Fruit fly (Drosophila melanogaster) whole organism, embryonic: ENCODE data around the gene inaE.

Source experiments
- BtbVII ChIP-seq: fragments of 200-800 bp; sonication (Bioruptor generic); optimal IDR thresholded peaks from 3 replicates; lab custom pipeline; 2017; ENCODE audit warnings: missing biosample characterization, mild to moderate bottlenecking, missing genetic modification characterization
- CG12155 ChIP-seq: fragments of 200-800 bp; sonication (Bioruptor generic); optimal IDR thresholded peaks from 3 replicates; lab custom pipeline; 2016; ENCODE audit warnings: missing biosample characterization, missing genetic modification characterization
- CG12391 ChIP-seq: fragments of 200-800 bp; sonication (Bioruptor generic); optimal IDR thresholded peaks from 3 replicates; lab custom pipeline; 2018; ENCODE audit warnings: missing biosample characterization, mild to moderate bottlenecking, missing genetic modification characterization, moderate library complexity
- CG13424 ChIP-seq: fragments of 200-800 bp; sonication (Bioruptor generic); optimal IDR thresholded peaks from 2 replicates; lab custom pipeline; 2019; ENCODE audit warnings: missing biosample characterization, mild to moderate bottlenecking, missing genetic modification characterization, moderate library complexity
- CG15011 ChIP-seq: fragments of 200-800 bp; sonication (Bioruptor generic); optimal IDR thresholded peaks from 3 replicates; lab custom pipeline; 2018; ENCODE audit warnings: missing biosample characterization, mild to moderate bottlenecking, missing genetic modification characterization
- CG1603 ChIP-seq: fragments of 200-800 bp; sonication (Bioruptor generic); optimal IDR thresholded peaks from 2 replicates; lab custom pipeline; 2019; ENCODE audit warnings: missing biosample characterization, mild to moderate bottlenecking, missing genetic modification characterization, moderate library complexity
- CG1647 ChIP-seq: fragments of 200-800 bp; sonication (Bioruptor generic); optimal IDR thresholded peaks from 3 replicates; lab custom pipeline; 2016; ENCODE audit warnings: missing biosample characterization, missing genetic modification characterization
- CG18599 ChIP-seq: fragments of 200-800 bp; sonication (Bioruptor generic); optimal IDR thresholded peaks from 3 replicates; lab custom pipeline; 2017; ENCODE audit warnings: missing biosample characterization, missing genetic modification characterization, mild to moderate bottlenecking, moderate library complexity, missing genetic modification reagents
- CG31441 ChIP-seq: fragments of 200-800 bp; sonication (Bioruptor generic); IDR thresholded peaks from 2 replicates; pipeline ENCODE4 v1.3.6; 2022; ENCODE audit warnings: missing biosample characterization, missing genetic modification characterization
- CG32772 ChIP-seq: fragments of 200-800 bp; sonication (Bioruptor generic); IDR thresholded peaks from 2 replicates; pipeline ENCODE4 v1.3.6; 2022; ENCODE audit warnings: missing biosample characterization, missing genetic modification characterization
- CG33557 ChIP-seq: fragments of 200-800 bp; sonication (Bioruptor generic); optimal IDR thresholded peaks from 2 replicates; lab custom pipeline; 2019; ENCODE audit warnings: missing biosample characterization, mild to moderate bottlenecking, missing genetic modification characterization, moderate library complexity
- CG34422 ChIP-seq: fragments of 200-800 bp; sonication (Bioruptor generic); IDR thresholded peaks from 3 replicates; pipeline ENCODE4 v1.3.6; 2022; ENCODE audit warnings: missing biosample characterization, missing genetic modification characterization
- CG42726 ChIP-seq: fragments of 200-800 bp; sonication (Bioruptor generic); IDR thresholded peaks from 2 replicates; pipeline ENCODE4 v1.3.6; 2022; ENCODE audit warnings: missing biosample characterization, missing genetic modification characterization; ENCODE audit not compliant: partially characterized antibody
- CG7357 ChIP-seq: fragments of 200-800 bp; sonication (Bioruptor generic); IDR thresholded peaks from 3 replicates; pipeline ENCODE4 v1.3.6; 2022; ENCODE audit warnings: missing biosample characterization, missing genetic modification characterization
- CG9727 ChIP-seq: fragments of 200-800 bp; sonication (Bioruptor generic); optimal IDR thresholded peaks from 3 replicates; lab custom pipeline; 2017; ENCODE audit warnings: missing biosample characterization, mild to moderate bottlenecking, missing genetic modification characterization
- Meics ChIP-seq: fragments of 200-800 bp; sonication (Bioruptor generic); optimal IDR thresholded peaks from 2 replicates; lab custom pipeline; 2017; ENCODE audit warnings: missing biosample characterization, mild to moderate bottlenecking, missing genetic modification characterization
- Sin3A ChIP-seq: fragments of >200 bp; optimal IDR thresholded peaks from 2 replicates; lab custom pipeline; 2018
- Six4 ChIP-seq: fragments of 200-800 bp; sonication (Bioruptor generic); optimal IDR thresholded peaks from 2 replicates; lab custom pipeline; 2016; ENCODE audit warnings: missing biosample characterization, missing genetic modification characterization
- ac ChIP-seq: fragments of 200-800 bp; sonication (Bioruptor generic); optimal IDR thresholded peaks from 3 replicates; lab custom pipeline; 2017; ENCODE audit warnings: missing biosample characterization, mild to moderate bottlenecking, missing genetic modification characterization
- bab2 ChIP-seq: fragments of 200-800 bp; sonication (Bioruptor generic); optimal IDR thresholded peaks from 2 replicates; lab custom pipeline; 2016; ENCODE audit warnings: missing biosample characterization, missing genetic modification characterization
- cato ChIP-seq: fragments of 200-800 bp; sonication (Bioruptor generic); optimal IDR thresholded peaks from 2 replicates; lab custom pipeline; 2016; ENCODE audit warnings: missing biosample characterization, missing genetic modification characterization, borderline replicate concordance
- caup ChIP-seq: fragments of 200-800 bp; sonication (Bioruptor generic); optimal IDR thresholded peaks from 3 replicates; lab custom pipeline; 2017; ENCODE audit warnings: missing biosample characterization, mild to moderate bottlenecking, missing genetic modification characterization, moderate library complexity; ENCODE audit not compliant: severe bottlenecking
- chinmo ChIP-seq: fragments of 200-800 bp; sonication (Bioruptor generic); IDR thresholded peaks from 4 replicates; pipeline ENCODE4 v1.3.6; 2022; ENCODE audit warnings: missing biosample characterization, missing genetic modification characterization; ENCODE audit not compliant: partially characterized antibody
- chm ChIP-seq: fragments of 200-800 bp; sonication (Bioruptor generic); IDR thresholded peaks from 2 replicates; pipeline ENCODE4 v1.3.6; 2022; ENCODE audit warnings: missing biosample characterization, missing genetic modification characterization
- crol ChIP-seq: fragments of 200-800 bp; sonication (Bioruptor generic); IDR thresholded peaks from 2 replicates; pipeline ENCODE4 v1.3.6; 2022; ENCODE audit warnings: missing biosample characterization, missing genetic modification characterization
- danr ChIP-seq: fragments of 200-800 bp; sonication (Bioruptor generic); IDR thresholded peaks from 2 replicates; pipeline ENCODE4 v1.3.6; 2022; ENCODE audit warnings: missing biosample characterization, missing genetic modification characterization
- ems ChIP-seq: fragments of 200-800 bp; sonication (Bioruptor generic); optimal IDR thresholded peaks from 3 replicates; lab custom pipeline; 2016; ENCODE audit warnings: missing biosample characterization, missing genetic modification characterization
- esg ChIP-seq: fragments of 200-800 bp; sonication (Bioruptor generic); conservative IDR thresholded peaks from 2 replicates; pipeline ENCODE4 v1.3.6; 2022; ENCODE audit warnings: missing biosample characterization, missing genetic modification characterization
- exex ChIP-seq: fragments of 200-800 bp; sonication (Bioruptor generic); optimal IDR thresholded peaks from 4 replicates; lab custom pipeline; 2018; ENCODE audit warnings: missing biosample characterization, mild to moderate bottlenecking, missing genetic modification characterization, moderate library complexity
- eyg ChIP-seq: fragments of 200-800 bp; sonication (Bioruptor generic); optimal IDR thresholded peaks from 3 replicates; lab custom pipeline; 2016; ENCODE audit warnings: missing biosample characterization, missing genetic modification characterization
- her ChIP-seq: fragments of 200-800 bp; sonication (Bioruptor generic); optimal IDR thresholded peaks from 2 replicates; lab custom pipeline; 2016; ENCODE audit warnings: missing biosample characterization, missing genetic modification characterization
- phol ChIP-seq: fragments of 200-800 bp; sonication (Bioruptor generic); optimal IDR thresholded peaks from 3 replicates; lab custom pipeline; 2018; ENCODE audit warnings: missing biosample characterization, mild to moderate bottlenecking, missing genetic modification characterization, moderate library complexity
- sens-2 ChIP-seq: fragments of 200-800 bp; sonication (Bioruptor generic); IDR thresholded peaks from 2 replicates; pipeline ENCODE4 v1.3.6; 2022; ENCODE audit warnings: missing biosample characterization, missing genetic modification characterization
- sima ChIP-seq: fragments of 200-800 bp; sonication (Bioruptor generic); optimal IDR thresholded peaks from 2 replicates; lab custom pipeline; 2016; ENCODE audit warnings: missing biosample characterization, missing genetic modification characterization
- ssp ChIP-seq: fragments of 200-800 bp; sonication (Bioruptor generic); IDR thresholded peaks from 2 replicates; pipeline ENCODE4 v1.3.6; 2022; ENCODE audit warnings: missing biosample characterization, missing genetic modification characterization
- stc ChIP-seq: fragments of 200-800 bp; sonication (Bioruptor generic); IDR thresholded peaks from 2 replicates; pipeline ENCODE4 v1.3.6; 2022; ENCODE audit warnings: missing biosample characterization, missing genetic modification characterization
- tio ChIP-seq: fragments of 200-800 bp; sonication (Bioruptor generic); optimal IDR thresholded peaks from 2 replicates; lab custom pipeline; 2017; ENCODE audit warnings: missing biosample characterization, missing genetic modification characterization, inconsistent platforms
- trem ChIP-seq: fragments of 200-800 bp; optimal IDR thresholded peaks from 3 replicates; lab custom pipeline; 2019; ENCODE audit warnings: missing biosample characterization, mild to moderate bottlenecking, missing genetic modification characterization, moderate library complexity
- trh ChIP-seq: fragments of 200-800 bp; sonication (Bioruptor generic); optimal IDR thresholded peaks from 2 replicates; lab custom pipeline; 2016; ENCODE audit warnings: missing biosample characterization, missing genetic modification characterization
- usp ChIP-seq: fragments of >200 bp; optimal IDR thresholded peaks from 2 replicates; lab custom pipeline; 2017; ENCODE audit warnings: missing biosample characterization, missing genetic modification characterization

inaE gene

DNA sequence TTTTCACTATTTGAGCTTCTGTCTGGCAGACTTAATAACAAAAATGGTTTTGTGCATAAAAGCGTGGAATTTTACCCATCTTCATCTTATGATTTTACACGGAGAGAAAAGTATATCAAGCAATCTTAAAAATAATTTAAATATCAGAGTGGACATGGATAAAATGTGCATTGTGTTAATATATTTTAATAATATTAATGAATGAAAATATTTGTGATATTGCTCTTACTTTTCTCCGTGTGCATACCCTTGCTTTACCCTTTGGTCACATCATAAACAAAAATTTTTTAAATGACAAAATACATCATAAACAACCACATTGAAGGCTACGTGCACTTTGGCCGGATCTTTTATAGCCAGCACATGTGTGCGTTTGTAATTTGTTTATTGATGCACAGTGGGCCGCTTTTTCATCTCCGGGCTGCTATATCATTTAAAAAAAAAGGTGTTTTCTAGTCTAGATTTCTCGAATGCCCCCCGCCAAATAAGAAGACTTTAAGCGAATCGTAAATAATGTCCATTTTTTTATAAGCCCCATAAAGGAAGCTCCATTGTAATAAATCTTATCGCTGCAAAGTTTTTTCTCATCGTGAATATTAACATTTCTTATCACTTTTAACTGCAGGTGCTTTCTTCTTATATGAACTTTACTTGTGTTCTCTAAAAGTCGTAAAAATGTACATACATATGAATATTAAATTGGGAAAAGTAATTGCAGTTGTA lies 19.0 kb upstream of the inaE start (continued):
- peak; percentile 15; the same call in 1 of the 2 replicates for TF ChIP-seq stc (GFP tag; lab: Robert Waterston, UW)
- TF ChIP-seq danr (GFP tag; lab: Robert Waterston, UW), result no peak
- TF ChIP-seq CG1603 (tag; lab: Kevin White, UChicago), result peak; percentile 35
- TF ChIP-seq usp, result no peak
- peak; percentile 15 for TF ChIP-seq tio (GFP tag; lab: Kevin White, UChicago)
- peak; percentile 40 for TF ChIP-seq BtbVII (GFP tag; lab: Kevin White, UChicago)
- peak; percentile 44 for TF ChIP-seq CG31441
- TF ChIP-seq cato (GFP tag; lab: Kevin White, UChicago), result no peak
- TF ChIP-seq CG33557 (GFP tag; lab: Kevin White, UChicago), result no peak
- TF ChIP-seq phol (tag; lab: Kevin White, UChicago), result peak; percentile 59
- peak; percentile 62 for TF ChIP-seq CG12391 (tag; lab: Kevin White, UChicago)
- TF ChIP-seq ac (GFP tag; lab: Kevin White, UChicago), result no peak
- TF ChIP-seq, all 482 proteins: peak for 171

DNA sequence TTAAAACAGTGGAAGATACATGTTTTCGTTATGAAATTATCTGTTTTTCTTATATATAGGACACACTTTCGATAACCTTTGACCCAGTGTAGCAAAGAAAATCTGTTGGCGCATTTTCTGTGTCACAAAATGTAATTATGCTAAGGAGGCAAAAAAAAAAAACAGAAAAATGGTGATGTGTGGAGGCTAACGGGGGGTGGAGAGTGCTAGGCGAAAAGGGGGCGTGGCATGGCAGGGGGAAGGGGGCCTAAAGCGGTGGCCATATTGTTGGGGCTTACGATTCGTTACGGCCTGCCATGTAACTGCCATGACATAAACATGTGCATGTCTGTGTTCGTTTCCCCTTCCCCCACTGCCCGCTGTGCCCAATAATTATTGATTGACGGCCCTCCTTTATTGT lies 18.3 kb upstream of the inaE start:
- TF ChIP-seq CG42726 (GFP tag; lab: Robert Waterston, UW) (0 out of 2 replicates have a peak, but pooled peaks have one; percentile 13), CG34422 (0 out of 3 replicates have a peak, but pooled peaks have one; percentile 7), chm (GFP tag; lab: Robert Waterston, UW) (no peak), sens-2 (no peak), BtbVII (GFP tag; lab: Kevin White, UChicago) (no peak), CG32772 (GFP tag; lab: Robert Waterston, UW) (peak; percentile 32; the same call in 1 of the 2 replicates), CG13424 (tag; lab: Kevin White, UChicago) (no peak), esg (GFP tag; lab: Robert Waterston, UW) (0 out of 2 replicates have a peak, but pooled peaks have one; percentile 6), bab2 (GFP tag; lab: Kevin White, UChicago) (no peak), CG15011 (no peak), Sin3A (lab: Kevin White, UChicago) (no peak), crol (GFP tag; lab: Robert Waterston, UW) (peak; percentile 75), trem (tag; lab: Kevin White, UChicago) (no peak), chinmo (GFP tag; lab: Robert Waterston, UW) (0 out of 4 replicates have a peak, but pooled peaks have one; percentile 39), exex (no peak)
- TF ChIP-seq, all 482 proteins: peak for 6

DNA sequence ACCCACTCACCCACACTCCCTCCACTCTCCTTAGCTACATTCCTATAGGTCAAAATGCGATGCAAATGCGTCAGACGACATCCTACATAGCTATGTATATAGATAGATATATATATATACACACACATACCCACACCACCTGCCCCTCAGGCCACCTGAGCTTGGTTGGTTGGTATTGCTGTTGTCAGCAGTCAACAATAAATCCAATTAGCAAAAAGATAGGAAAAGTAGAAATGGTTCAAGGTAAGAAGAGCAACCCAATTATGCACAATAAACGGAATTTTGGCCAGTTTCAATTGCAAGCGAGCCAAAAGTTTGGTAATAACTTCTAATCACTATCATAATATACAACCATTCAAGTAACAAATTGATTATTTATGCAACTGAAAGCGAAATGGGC lies 17.0 kb upstream of the inaE start:
- TF ChIP-seq CG1647 (GFP tag; lab: Kevin White, UChicago), result no peak
- no peak for TF ChIP-seq trh (GFP tag; lab: Kevin White, UChicago)
- TF ChIP-seq ssp (GFP tag; lab: Robert Waterston, UW), result no peak
- TF ChIP-seq caup, result no peak
- no peak for TF ChIP-seq CG18599 (GFP tag; lab: Kevin White, UChicago)
- no peak for TF ChIP-seq Six4 (GFP tag; lab: Kevin White, UChicago)
- TF ChIP-seq CG9727 (GFP tag; lab: Kevin White, UChicago), result no peak
- TF ChIP-seq Meics (GFP tag; lab: Kevin White, UChicago), result no peak
- TF ChIP-seq ems (GFP tag; lab: Kevin White, UChicago), result no peak
- TF ChIP-seq her, result no peak
- no peak for TF ChIP-seq chm (GFP tag; lab: Robert Waterston, UW)
- no peak for TF ChIP-seq CG12155
- TF ChIP-seq sima (GFP tag; lab: Kevin White, UChicago), result no peak
- no peak for TF ChIP-seq CG7357 (GFP tag; lab: Robert Waterston, UW)
- no peak for TF ChIP-seq eyg
